Fruit fly (Drosophila melanogaster) Kc167 (cell line): ENCODE results near the gene dati.

Experiments used
- Myc ChIP-seq: fragments of >200 bp; optimal IDR thresholded peaks from 2 replicates; lab custom pipeline; 2017; ENCODE audit warnings: missing external identifiers
- Sin3A ChIP-seq: fragments of >200 bp; optimal IDR thresholded peaks from 2 replicates; lab custom pipeline; 2018; ENCODE audit warnings: missing external identifiers
- h ChIP-seq: fragments of >200 bp; optimal IDR thresholded peaks from 3 replicates; lab custom pipeline; 2018; ENCODE audit warnings: missing external identifiers
- insv ChIP-seq: fragments of >200 bp; optimal IDR thresholded peaks from 3 replicates; lab custom pipeline; 2018; ENCODE audit warnings: missing external identifiers
- psq ChIP-seq: fragments of >200 bp; optimal IDR thresholded peaks from 2 replicates; lab custom pipeline; 2017; ENCODE audit warnings: missing external identifiers
- ttk ChIP-seq: sonication (Bioruptor generic); optimal IDR thresholded peaks from 2 replicates; lab custom pipeline; 2017; ENCODE audit warnings: missing external identifiers

dati gene

DNA sequence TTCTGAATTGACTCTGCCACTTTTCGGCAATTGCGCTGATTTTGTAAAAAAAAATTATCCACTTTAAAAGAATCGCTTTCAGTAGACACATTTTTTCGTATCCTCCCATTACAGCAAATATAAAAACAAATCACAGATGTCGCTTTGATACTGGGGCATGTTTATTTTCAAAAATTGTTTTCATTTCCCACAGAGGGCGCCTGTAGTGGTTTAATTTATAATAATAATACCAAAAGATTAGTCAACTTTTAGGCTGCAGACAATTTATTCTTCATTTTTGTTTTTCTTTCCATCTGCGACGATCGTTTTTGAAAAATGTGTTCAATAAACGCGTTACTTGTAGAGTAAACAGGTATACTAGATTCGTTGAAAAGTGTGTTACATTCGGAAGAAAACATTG lies 11.4 kb upstream of the dati start:
- TF ChIP-seq ttk (lab: Kevin White, UChicago) (no peak), insv (lab: Kevin White, UChicago) (no peak), Sin3A (no peak), Myc (lab: Kevin White, UChicago) (no peak), psq (lab: Kevin White, UChicago) (no peak), h (lab: Kevin White, UChicago) (no peak)

DNA sequence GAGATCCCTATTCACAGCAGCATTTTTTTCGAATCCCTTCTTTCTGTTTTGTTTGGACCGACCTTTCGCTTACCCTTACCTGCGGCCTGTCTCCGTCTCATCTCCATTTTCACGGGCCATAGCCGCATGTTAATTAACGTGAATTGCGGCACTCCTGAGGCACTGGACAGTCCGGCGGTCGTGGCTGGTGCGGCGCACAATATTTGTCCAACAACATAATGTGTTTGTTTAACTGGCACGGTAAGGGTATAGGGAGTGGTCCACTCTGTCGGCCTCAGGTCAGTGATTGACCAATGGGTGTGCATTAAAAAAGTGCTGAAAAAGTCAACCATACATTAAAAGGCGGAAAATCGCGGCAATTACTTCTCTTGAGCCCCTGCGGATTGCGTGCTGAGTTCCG lies 10.9 kb upstream of the dati start:
- TF ChIP-seq psq (lab: Kevin White, UChicago) (no peak), Sin3A (no peak), Myc (lab: Kevin White, UChicago) (no peak), insv (lab: Kevin White, UChicago) (no peak), h (lab: Kevin White, UChicago) (no peak), ttk (lab: Kevin White, UChicago) (no peak)

DNA sequence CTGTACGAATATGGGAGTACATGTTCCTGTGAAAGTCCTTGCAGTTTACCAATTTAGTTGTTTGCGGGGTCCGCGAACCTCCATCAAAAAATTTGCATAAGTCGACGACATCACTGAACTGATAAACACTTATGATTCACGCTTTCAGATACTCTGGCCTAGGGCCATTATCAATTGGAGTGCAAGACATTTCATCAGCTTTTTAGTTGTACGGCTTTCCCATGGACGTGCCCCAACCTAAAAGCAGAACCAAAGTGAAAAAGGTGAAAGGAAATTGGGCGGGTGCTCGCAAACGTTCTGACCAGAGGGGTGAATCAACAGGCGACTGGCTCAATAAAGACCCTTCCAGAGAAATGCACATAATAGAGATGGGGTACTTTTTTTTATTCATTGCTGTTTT lies 9.8 kb upstream of the dati start:
- TF ChIP-seq Sin3A (no peak), psq (lab: Kevin White, UChicago) (no peak), h (lab: Kevin White, UChicago) (no peak), insv (lab: Kevin White, UChicago) (no peak), ttk (lab: Kevin White, UChicago) (no peak), Myc (lab: Kevin White, UChicago) (no peak)

DNA sequence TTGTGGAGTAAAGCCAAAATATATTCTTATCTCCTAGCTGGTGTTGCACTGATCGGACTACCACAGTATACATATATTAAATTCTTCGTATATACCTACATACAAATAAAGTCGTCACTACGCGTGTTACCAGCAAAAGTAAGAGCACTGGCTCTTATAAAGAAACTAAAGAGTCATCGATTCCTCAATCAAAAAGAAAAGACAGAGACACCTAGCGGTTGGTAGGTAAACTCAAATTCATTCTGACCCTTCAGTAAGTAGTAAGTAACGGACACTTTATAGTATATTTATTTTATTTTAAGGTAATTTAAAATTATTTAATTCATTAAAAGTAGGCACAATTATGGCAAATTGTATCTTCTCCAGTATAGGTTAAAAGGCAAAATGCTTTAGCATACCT lies 8.9 kb upstream of the dati start:
- TF ChIP-seq Myc (lab: Kevin White, UChicago), result no peak
- no peak for TF ChIP-seq insv (lab: Kevin White, UChicago)
- no peak for TF ChIP-seq ttk (lab: Kevin White, UChicago)
- TF ChIP-seq Sin3A, result no peak
- TF ChIP-seq h (lab: Kevin White, UChicago), result peak; percentile 93

DNA sequence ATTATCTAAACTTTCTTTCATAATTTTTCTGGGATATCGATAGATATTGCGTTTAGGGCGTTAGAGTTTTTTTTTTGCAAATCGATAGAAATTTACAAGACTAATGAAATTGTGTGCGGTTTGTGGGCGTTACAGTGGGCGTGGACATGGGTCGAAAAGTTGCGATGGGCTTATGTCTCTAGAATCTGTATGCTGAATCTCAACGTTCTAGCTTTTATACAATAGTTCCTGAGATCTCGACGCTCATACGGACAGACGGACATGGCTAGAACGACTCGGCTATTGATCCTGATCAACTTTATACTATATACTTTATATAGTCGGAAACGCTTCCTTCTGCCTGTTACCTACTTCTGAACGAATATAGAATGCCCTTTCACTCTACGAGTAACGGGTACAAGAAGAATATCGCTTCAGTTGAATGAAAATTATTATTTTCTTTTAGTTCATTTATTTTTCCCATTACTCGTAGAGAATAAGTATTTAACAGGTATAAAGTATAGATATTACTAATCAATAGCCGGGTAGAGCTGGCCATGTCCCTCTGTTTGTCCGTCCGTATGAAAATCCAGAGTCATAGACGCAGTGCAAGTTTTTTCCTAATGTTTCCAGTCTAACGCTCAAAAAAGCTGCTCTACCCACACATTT lies 7.6 kb upstream of the dati start:
- no peak for TF ChIP-seq psq (lab: Kevin White, UChicago)
- TF ChIP-seq Myc (lab: Kevin White, UChicago), result no peak
- TF ChIP-seq insv (lab: Kevin White, UChicago), result no peak
- TF ChIP-seq h (lab: Kevin White, UChicago), result no peak
- TF ChIP-seq ttk (lab: Kevin White, UChicago), result no peak
- TF ChIP-seq Sin3A, result no peak

DNA sequence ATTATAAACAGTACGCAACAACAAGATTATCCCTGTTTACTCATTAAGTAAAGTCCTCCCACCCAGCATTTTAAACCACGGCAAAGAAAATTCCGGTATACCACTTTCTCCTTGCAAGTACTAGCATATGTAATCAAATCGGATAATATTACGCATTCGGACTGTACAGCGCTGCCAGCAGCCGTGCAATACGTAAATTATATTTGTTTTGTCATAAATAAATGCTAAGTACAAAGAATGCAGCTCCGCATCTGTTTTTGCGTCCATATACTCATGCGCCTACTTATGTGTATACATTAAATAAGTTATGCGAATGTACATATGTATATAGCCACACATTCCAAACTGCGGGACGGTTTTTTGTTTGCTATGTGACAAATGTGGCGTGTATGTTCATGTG lies 3.1 kb upstream of the dati start:
- no peak for TF ChIP-seq ttk (lab: Kevin White, UChicago)
- no peak for TF ChIP-seq Sin3A
- TF ChIP-seq psq (lab: Kevin White, UChicago), result no peak
- TF ChIP-seq Myc (lab: Kevin White, UChicago), result no peak

DNA sequence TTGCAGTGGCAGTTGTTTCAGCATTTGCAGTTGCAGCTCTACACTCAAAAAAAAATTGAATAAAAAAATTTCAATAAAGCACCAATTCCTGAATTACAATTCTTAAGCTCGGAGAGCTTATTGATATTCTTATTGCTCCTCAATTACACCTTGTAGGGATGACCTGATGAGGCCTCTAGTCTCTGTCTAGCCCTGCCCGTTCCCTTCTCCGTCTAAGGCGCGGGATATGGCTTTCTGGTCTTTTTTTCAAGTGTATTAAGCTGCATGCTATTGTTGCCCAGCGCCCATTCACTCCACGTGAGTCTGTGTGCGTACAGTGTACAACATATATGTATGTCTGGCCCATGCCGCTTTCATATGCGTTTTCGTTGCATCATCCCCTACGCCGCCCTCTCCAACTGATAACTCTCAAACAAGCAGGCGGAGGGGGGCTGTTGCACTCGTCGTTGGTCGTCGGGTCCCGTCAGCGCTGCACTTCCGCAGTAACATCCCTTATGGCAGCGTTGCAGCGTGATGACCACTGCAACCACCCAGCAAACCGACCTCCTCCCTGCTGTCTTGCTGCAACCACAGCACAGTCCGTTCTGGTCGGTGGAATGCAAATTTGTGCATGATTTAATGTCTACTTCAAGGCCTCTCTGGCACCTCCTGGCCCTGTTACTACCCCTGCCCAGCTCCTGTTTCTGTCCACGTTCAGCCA lies 614 bp upstream of the dati start:
- TF ChIP-seq insv (lab: Kevin White, UChicago), result no peak

DNA sequence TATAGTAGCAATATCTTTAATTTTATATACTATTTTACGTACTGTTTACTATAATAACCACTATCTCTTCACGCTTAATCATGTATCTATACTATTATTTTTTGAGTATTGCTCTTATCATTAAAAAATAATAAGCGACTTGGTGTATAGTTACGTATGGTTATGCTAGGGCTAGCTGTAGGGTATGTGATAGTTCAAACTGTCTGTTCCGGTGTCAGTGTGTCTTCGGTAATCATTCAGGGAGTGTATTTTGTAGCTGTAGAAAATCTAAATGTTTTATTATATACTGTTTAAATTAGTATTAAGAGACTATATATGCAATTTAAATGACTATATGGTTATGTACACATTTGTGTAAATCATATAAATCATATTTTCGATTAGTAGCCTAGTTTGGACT lies 950 bp downstream of the dati start:
- no peak for TF ChIP-seq insv (lab: Kevin White, UChicago)
- TF ChIP-seq ttk (lab: Kevin White, UChicago), result no peak
- TF ChIP-seq Sin3A, result no peak
- TF ChIP-seq h (lab: Kevin White, UChicago), result no peak
- TF ChIP-seq psq (lab: Kevin White, UChicago), result no peak
- TF ChIP-seq Myc (lab: Kevin White, UChicago), result no peak

DNA sequence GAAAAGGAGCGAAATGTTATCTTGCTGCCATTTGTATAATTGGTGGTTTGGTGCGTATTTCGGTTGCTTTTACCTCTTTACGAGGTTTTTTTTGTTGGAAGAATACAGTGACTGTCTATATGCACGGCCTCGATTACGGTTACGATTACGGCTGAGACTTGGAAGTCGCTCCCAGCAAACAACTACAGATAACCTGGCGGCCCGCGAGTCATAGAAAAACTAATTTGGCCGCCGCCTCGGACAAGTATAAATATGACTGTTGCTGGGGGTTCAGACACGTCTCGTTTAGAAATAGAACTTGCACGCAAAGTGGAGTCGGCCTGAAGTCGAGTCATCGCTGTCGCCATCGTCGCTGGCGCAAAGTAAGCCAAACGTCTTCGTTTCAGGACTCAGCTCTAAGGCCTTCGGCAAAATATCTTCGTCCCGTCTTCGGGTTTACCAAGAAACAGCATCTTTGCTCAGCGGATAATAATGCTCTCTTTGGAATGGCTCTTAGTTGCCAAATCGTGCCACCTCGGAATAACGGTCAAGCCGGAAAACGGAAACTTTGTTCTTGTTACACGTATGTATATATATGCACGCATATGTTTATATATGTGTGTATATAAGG lies 2.1 kb downstream of the dati start:
- TF ChIP-seq ttk (lab: Kevin White, UChicago), result no peak
- no peak for TF ChIP-seq Myc (lab: Kevin White, UChicago)
- TF ChIP-seq h (lab: Kevin White, UChicago), result no peak
- no peak for TF ChIP-seq Sin3A
- TF ChIP-seq insv (lab: Kevin White, UChicago), result no peak
- no peak for TF ChIP-seq psq (lab: Kevin White, UChicago)

DNA sequence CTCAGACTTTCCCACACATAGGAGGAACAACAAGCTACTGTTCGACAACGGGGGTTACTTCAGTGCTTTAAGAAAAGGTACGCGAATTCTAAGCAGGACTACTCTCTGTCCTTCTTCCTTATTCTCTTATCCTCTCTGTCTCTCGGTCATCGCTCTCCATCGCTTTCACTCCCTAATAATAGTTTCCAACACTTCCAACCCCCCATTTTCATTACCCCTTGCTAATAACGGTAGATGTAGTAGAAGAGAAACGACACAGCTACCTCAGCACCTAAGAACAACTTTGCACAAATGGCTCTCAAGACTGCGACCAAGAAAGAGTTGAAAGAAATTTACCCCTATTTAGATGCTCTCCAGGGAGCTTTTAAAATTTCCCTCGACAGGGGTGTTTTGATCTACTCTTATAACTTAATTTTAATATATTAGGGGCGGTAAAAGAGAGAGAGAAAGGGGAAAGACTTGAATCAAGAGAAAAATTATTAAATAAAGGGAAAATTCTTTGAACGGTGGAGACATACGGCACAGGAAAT lies 6.6 kb downstream of the dati start:
- TF ChIP-seq ttk (lab: Kevin White, UChicago) (no peak), psq (lab: Kevin White, UChicago) (no peak), insv (lab: Kevin White, UChicago) (no peak), Myc (lab: Kevin White, UChicago) (no peak), Sin3A (no peak), h (lab: Kevin White, UChicago) (no peak)

DNA sequence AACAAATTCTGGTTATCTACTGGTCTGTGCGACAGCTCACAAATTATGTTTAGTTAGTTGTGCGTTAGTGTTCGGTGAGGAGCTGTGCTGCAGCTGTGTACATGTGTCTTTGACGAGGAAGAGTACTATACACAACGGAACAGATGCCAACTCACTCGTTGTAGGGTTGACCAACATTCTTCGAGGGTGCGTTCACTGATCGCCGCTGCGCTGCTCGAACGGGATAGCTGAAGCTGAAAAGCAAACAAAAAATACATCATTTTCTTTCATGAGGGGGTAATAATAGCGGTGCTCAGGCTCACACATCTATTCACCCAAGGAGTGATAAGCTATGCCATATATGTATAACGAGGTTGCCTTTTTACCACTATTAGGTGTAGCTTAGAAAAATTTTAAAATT lies 8.7 kb downstream of the dati start:
- TF ChIP-seq ttk (lab: Kevin White, UChicago) (no peak), h (lab: Kevin White, UChicago) (no peak), Myc (lab: Kevin White, UChicago) (no peak), Sin3A (no peak), psq (lab: Kevin White, UChicago) (no peak), insv (lab: Kevin White, UChicago) (no peak)
